Worm (Caenorhabditis elegans) whole organism, mixed stage, embryonic: ENCODE data around the gene inx-3.

Source experiments
- ces-1 ChIP-seq: fragments of 150-350 bp; optimal IDR thresholded peaks from 2 replicates; lab custom pipeline; 2014; ENCODE audit warnings: missing biosample characterization, missing genetic modification reagents, missing genetic modification characterization
- cnd-1 ChIP-seq: fragments of 200-800 bp; sonication (Bioruptor generic); optimal IDR thresholded peaks from 2 replicates; lab custom pipeline; 2018; ENCODE audit warnings: mild to moderate bottlenecking, missing genetic modification characterization, missing compliant biosample characterization
- lsy-2 ChIP-seq: fragments of 150-350 bp; optimal IDR thresholded peaks from 2 replicates; lab custom pipeline; 2014; ENCODE audit warnings: missing biosample characterization, missing genetic modification characterization
- nhr-76 ChIP-seq: sonication (generic microtip); optimal IDR thresholded peaks from 2 replicates; lab custom pipeline; 2017; ENCODE audit warnings: missing biosample characterization, missing genetic modification characterization
- pha-4 ChIP-seq: fragments of 150-350 bp; optimal IDR thresholded peaks from 2 replicates; lab custom pipeline; 2018; ENCODE audit warnings: missing biosample characterization, missing genetic modification reagents, missing genetic modification characterization
- unc-62 ChIP-seq: fragments of 150-350 bp; optimal IDR thresholded peaks from 2 replicates; lab custom pipeline; 2014; ENCODE audit warnings: missing biosample characterization, missing genetic modification reagents, missing genetic modification characterization
- ztf-11 ChIP-seq: fragments of 150-350 bp; optimal IDR thresholded peaks from 2 replicates; lab custom pipeline; 2014; ENCODE audit warnings: missing biosample characterization, missing genetic modification characterization

DNA sequence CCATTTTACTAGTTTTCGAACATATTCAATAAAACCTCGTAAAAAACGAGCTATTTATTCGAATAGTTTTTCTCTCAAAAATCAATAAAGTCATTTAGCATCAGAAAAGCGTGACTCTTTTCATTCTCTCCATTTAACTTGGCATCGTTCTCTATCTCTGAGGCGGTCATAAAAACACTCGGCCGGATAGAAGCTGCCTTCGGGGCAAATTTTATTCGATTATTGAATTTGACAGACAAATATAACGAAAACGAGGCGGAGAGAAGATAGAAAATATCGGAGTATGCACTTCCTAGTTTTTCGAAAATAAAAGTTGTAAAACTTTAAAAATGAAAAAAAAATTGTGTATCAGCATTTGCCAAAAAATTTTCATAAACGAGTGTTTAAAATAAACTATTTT is 20.7 kb upstream of the inx-3 start:
- peak; percentile 93 for TF ChIP-seq ces-1 (GFP tag; lab: Kevin White, UChicago)
- TF ChIP-seq lsy-2: no peak
- no peak for TF ChIP-seq nhr-76 (tag; lab: Kevin White, UChicago)
- no peak for TF ChIP-seq pha-4
- TF ChIP-seq ztf-11 (tag; lab: Kevin White, UChicago): no peak
- TF ChIP-seq unc-62: no peak
- no peak for TF ChIP-seq cnd-1 (tag; lab: Kevin White, UChicago)
